Worm (Caenorhabditis elegans): ENCODE data around the gene R10E8.5.

DNA sequence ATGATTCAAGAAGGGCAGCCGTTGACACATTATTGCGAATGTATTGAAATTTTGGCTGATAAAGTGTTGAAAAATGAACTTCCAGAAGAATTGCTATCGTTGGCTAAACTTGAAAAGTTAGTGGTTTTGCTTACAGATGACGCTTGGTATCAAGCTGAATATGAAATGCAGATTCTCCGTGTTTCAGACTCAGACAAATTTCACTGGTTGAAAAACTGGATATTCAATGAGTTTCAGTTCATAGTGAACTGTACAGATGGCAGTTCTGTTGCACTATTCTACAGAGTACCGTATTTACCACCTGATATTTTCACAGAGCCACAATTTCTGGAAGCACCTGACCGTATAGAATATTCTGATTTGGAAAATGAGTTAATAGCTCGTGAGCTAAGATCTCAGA lies 44.7 kb downstream of the R10E8.5 start:
- no peak for TF ChIP-seq tbx-2 (tag; optimal IDR thresholded peaks at IDR 0.05)
- TF ChIP-seq ttx-3 (tag; optimal IDR thresholded peaks at IDR 0.05), result no peak

All from whole organism, late embryonic.